Worm (Caenorhabditis elegans) whole organism, L3 larva: ENCODE results near the gene sar-1.

Experiments
- R02D3.7 ChIP-seq: fragments of 150-350 bp; optimal IDR thresholded peaks from 2 replicates; lab custom pipeline; 2014; ENCODE audit warnings: missing biosample characterization, missing genetic modification characterization
- ZK546.5 ChIP-seq: sonication (generic microtip); optimal IDR thresholded peaks from 2 replicates; lab custom pipeline; 2017; ENCODE audit warnings: missing biosample characterization, missing genetic modification characterization
- ama-1 ChIP-seq: fragments of 150-350 bp; optimal IDR thresholded peaks from 2 replicates; lab custom pipeline; 2018
- ceh-28 ChIP-seq: fragments of 150-350 bp; optimal IDR thresholded peaks from 2 replicates; lab custom pipeline; 2014; ENCODE audit warnings: missing biosample characterization, missing genetic modification reagents, missing genetic modification characterization
- daf-12 ChIP-seq: fragments of 150-350 bp; optimal IDR thresholded peaks from 2 replicates; lab custom pipeline; 2014; ENCODE audit warnings: missing biosample characterization, missing genetic modification reagents, missing genetic modification characterization
- egl-5 ChIP-seq: fragments of 150-350 bp; optimal IDR thresholded peaks from 2 replicates; lab custom pipeline; 2017; ENCODE audit warnings: missing biosample characterization, missing genetic modification reagents, missing genetic modification characterization, inconsistent platforms
- elt-1 ChIP-seq: fragments of 150-350 bp; optimal IDR thresholded peaks from 2 replicates; lab custom pipeline; 2014; ENCODE audit warnings: missing biosample characterization, missing genetic modification characterization
- elt-2 ChIP-seq: sonication (generic microtip); optimal IDR thresholded peaks from 2 replicates; lab custom pipeline; 2016; ENCODE audit warnings: missing genetic modification reagents, mild to moderate bottlenecking, missing genetic modification characterization, missing compliant biosample characterization
- elt-3 ChIP-seq, 3 experiments: fragments of 150-350 bp in 1 of 3; sonication (generic microtip) in 2 of 3; optimal IDR thresholded peaks; 2 replicates in 2 of 3; 4 replicates in 1 of 3; lab custom pipeline; 2014 to 2017; ENCODE audit warnings: missing biosample characterization in 3 of 3, missing genetic modification characterization in 3 of 3
- fkh-10 ChIP-seq: sonication (generic microtip); optimal IDR thresholded peaks from 2 replicates; lab custom pipeline; 2017; ENCODE audit warnings: missing biosample characterization, missing genetic modification reagents, missing genetic modification characterization
- fkh-2 ChIP-seq: fragments of 150-350 bp; optimal IDR thresholded peaks from 2 replicates; lab custom pipeline; 2014; ENCODE audit warnings: missing biosample characterization, missing genetic modification reagents, missing genetic modification characterization
- fos-1 ChIP-seq: fragments of 150-350 bp; optimal IDR thresholded peaks from 2 replicates; lab custom pipeline; 2014; ENCODE audit warnings: missing biosample characterization, missing genetic modification characterization
- jun-1 ChIP-seq: fragments of 150-350 bp; optimal IDR thresholded peaks from 2 replicates; lab custom pipeline; 2014; ENCODE audit warnings: missing biosample characterization, missing genetic modification reagents, missing genetic modification characterization
- lin-39 ChIP-seq: fragments of 150-350 bp; optimal IDR thresholded peaks from 2 replicates; lab custom pipeline; 2018; ENCODE audit warnings: missing biosample characterization, missing genetic modification reagents, missing genetic modification characterization
- lsy-12 ChIP-seq: sonication (generic microtip); optimal IDR thresholded peaks from 2 replicates; lab custom pipeline; 2016; ENCODE audit warnings: mild to moderate bottlenecking, missing genetic modification characterization, missing compliant biosample characterization
- mdl-1 ChIP-seq: fragments of 150-350 bp; optimal IDR thresholded peaks from 2 replicates; lab custom pipeline; 2014; ENCODE audit warnings: missing biosample characterization, missing genetic modification characterization
- mml-1 ChIP-seq: fragments of 150-350 bp; sonication (generic microtip); optimal IDR thresholded peaks from 3 replicates; lab custom pipeline; 2014; ENCODE audit warnings: missing biosample characterization, missing genetic modification characterization
- nhr-11 ChIP-seq: fragments of 150-350 bp; optimal IDR thresholded peaks from 2 replicates; lab custom pipeline; 2014; ENCODE audit warnings: missing biosample characterization, missing genetic modification characterization
- nhr-12 ChIP-seq: fragments of 150-350 bp; optimal IDR thresholded peaks from 2 replicates; lab custom pipeline; 2014; ENCODE audit warnings: missing biosample characterization, missing genetic modification characterization
- nhr-23 ChIP-seq: fragments of 150-350 bp; optimal IDR thresholded peaks from 2 replicates; lab custom pipeline; 2014; ENCODE audit warnings: missing biosample characterization, missing genetic modification reagents, missing genetic modification characterization
- nhr-237 ChIP-seq: fragments of 150-350 bp; optimal IDR thresholded peaks from 2 replicates; lab custom pipeline; 2014; ENCODE audit warnings: missing biosample characterization, missing genetic modification characterization
- nhr-25 ChIP-seq: sonication (generic microtip); optimal IDR thresholded peaks from 2 replicates; lab custom pipeline; 2017; ENCODE audit warnings: missing biosample characterization, missing genetic modification characterization
- nhr-43 ChIP-seq: sonication (generic microtip); optimal IDR thresholded peaks from 2 replicates; lab custom pipeline; 2016; ENCODE audit warnings: mild to moderate bottlenecking, missing genetic modification characterization, missing compliant biosample characterization; ENCODE audit not compliant: poor library complexity, severe bottlenecking
- nhr-76 ChIP-seq: fragments of 150-350 bp; sonication (generic microtip); optimal IDR thresholded peaks from 5 replicates; lab custom pipeline; 2014; ENCODE audit warnings: missing biosample characterization, missing genetic modification characterization
- nhr-77 ChIP-seq: fragments of 150-350 bp; optimal IDR thresholded peaks from 2 replicates; lab custom pipeline; 2014; ENCODE audit warnings: missing biosample characterization, missing genetic modification characterization
- pha-4 ChIP-seq: fragments of 150-350 bp; optimal IDR thresholded peaks from 2 replicates; lab custom pipeline; 2014; ENCODE audit warnings: missing biosample characterization, missing genetic modification reagents, missing genetic modification characterization
- pqm-1 ChIP-seq: fragments of 150-350 bp; optimal IDR thresholded peaks from 2 replicates; lab custom pipeline; 2017; ENCODE audit warnings: missing biosample characterization, missing genetic modification characterization, inconsistent platforms
- unc-39 ChIP-seq: sonication (generic microtip); optimal IDR thresholded peaks from 4 replicates; lab custom pipeline; 2017; ENCODE audit warnings: missing biosample characterization, missing genetic modification characterization
- unc-62 ChIP-seq: fragments of 150-350 bp; sonication (generic microtip); optimal IDR thresholded peaks from 4 replicates; lab custom pipeline; 2014; ENCODE audit warnings: missing biosample characterization, missing genetic modification reagents, missing genetic modification characterization
- zag-1 ChIP-seq: fragments of 150-350 bp; optimal IDR thresholded peaks from 2 replicates; lab custom pipeline; 2014; ENCODE audit warnings: missing biosample characterization, missing genetic modification characterization
- ztf-11 ChIP-seq: fragments of 150-350 bp; optimal IDR thresholded peaks from 2 replicates; lab custom pipeline; 2014; ENCODE audit warnings: missing biosample characterization, missing genetic modification characterization
- ztf-4 ChIP-seq: fragments of 150-350 bp; optimal IDR thresholded peaks from 2 replicates; lab custom pipeline; 2014; ENCODE audit warnings: missing biosample characterization, missing genetic modification characterization

sar-1 gene

DNA sequence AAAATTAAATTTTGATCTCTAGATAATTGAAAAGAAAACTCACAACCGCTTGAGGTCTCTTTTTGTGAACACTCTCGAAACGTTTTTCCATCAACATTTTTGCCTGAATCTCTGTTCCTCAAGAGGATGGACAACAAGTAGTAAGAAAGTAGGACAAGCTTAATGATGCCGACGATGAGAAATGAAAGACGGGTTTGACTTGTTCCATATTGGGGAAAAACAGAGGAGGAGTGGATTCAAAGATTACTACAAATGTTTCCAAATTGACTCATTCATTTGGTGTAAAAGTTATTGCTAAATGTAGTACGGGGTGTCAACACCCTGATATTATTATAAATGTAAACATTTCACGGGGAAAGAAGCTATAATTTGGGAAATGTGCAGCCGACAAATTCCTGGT lies 19.9 kb upstream of the sar-1 start, which contains the start of gene ZK185.4:
Gene ZK185.4 (minus strand): TSS at position 101 of the 400 bp plus-strand sequence.
- TF ChIP-seq lin-39 (tag; lab: Kevin White, UChicago) (no peak), egl-5 (tag; lab: Kevin White, UChicago) (no peak), nhr-77 (tag; lab: Kevin White, UChicago) (no peak), elt-1 (tag; lab: Kevin White, UChicago) (no peak), ztf-11 (no peak), mml-1 (tag; lab: Kevin White, UChicago) (no peak), daf-12 (tag; lab: Kevin White, UChicago) (no peak), nhr-25 (tag; lab: Kevin White, UChicago) (no peak), lsy-12 (tag; lab: Kevin White, UChicago) (no peak), nhr-23 (no peak), jun-1 (tag; lab: Kevin White, UChicago) (no peak), pqm-1 (tag; lab: Kevin White, UChicago) (no peak), fkh-10 (no peak), ZK546.5 (tag; lab: Kevin White, UChicago) (no peak), nhr-12 (no peak)

- no peak for TF ChIP-seq unc-39 (tag; lab: Kevin White, UChicago)
- peak; percentile 85 for TF ChIP-seq elt-2
- peak; percentile 38 for TF ChIP-seq ceh-28 (tag; lab: Kevin White, UChicago)
- TF ChIP-seq elt-1 (tag; lab: Kevin White, UChicago) = no peak
- TF ChIP-seq egl-5 (tag; lab: Kevin White, UChicago) = no peak
- no peak for TF ChIP-seq nhr-76 (tag; lab: Kevin White, UChicago)
- TF ChIP-seq pqm-1 (tag; lab: Kevin White, UChicago) = peak; percentile 98
- TF ChIP-seq nhr-23 = no peak
- no peak for TF ChIP-seq fos-1 (tag; lab: Kevin White, UChicago)
- TF ChIP-seq elt-3 (tag; optimal IDR thresholded peaks at IDR 0.05; lab: Kevin White, UChicago) = peak in 1 of 3 experiments; percentile 11
Observed at ce11 chrIV:4530170-4530569, 17.1 kb upstream of the sar-1 start, which contains the start of gene ZK185.3. TSS of gene ZK185.3 (minus strand) at chrIV:4530432.

DNA sequence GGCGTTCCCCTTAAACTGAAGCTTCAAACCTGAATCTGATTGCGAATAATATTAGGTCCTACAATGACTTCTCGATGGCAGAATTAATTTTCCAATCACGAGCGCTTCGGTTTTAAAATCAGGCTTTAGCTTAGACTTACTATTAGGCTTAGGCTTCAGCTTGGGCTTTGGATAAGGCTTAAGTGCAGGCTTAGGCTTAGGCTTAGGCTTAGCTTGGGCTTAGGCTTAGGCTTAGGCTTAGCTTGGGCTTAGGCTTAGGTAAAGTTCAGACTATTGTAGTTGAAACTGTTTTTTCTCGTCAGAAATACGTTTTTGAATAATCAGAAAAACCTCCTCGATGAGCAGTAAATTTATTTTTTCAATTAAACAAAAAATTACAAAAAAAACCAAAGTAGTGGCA lies 13.6 kb upstream of the sar-1 start:
- TF ChIP-seq nhr-11 (tag; lab: Kevin White, UChicago) (no peak), ztf-4 (tag; lab: Kevin White, UChicago) (no peak), nhr-43 (no peak), ama-1 (lab: Kevin White, UChicago) (no peak)

- TF ChIP-seq R02D3.7 (tag; lab: Kevin White, UChicago) (no peak), nhr-43 (peak; percentile 79), unc-62 (GFP tag; lab: Kevin White, UChicago) (no peak), elt-3 (tag; optimal IDR thresholded peaks at IDR 0.05; lab: Kevin White, UChicago) (peak in 1 of 3 experiments; percentile 20), lin-39 (tag; lab: Kevin White, UChicago) (no peak), egl-5 (tag; lab: Kevin White, UChicago) (no peak), zag-1 (tag; lab: Kevin White, UChicago) (no peak), fkh-2 (tag; lab: Kevin White, UChicago) (no peak)
Observed at ce11 chrIV:4526028-4526427, 12.9 kb upstream of the sar-1 start.

- TF ChIP-seq pha-4 (tag; lab: Kevin White, UChicago) = no peak
- TF ChIP-seq ama-1 (lab: Kevin White, UChicago) = no peak
- TF ChIP-seq elt-3 (tag; optimal IDR thresholded peaks at IDR 0.05; lab: Kevin White, UChicago) = no peak
- TF ChIP-seq mdl-1 = no peak
- TF ChIP-seq fkh-2 (tag; lab: Kevin White, UChicago) = no peak
- TF ChIP-seq mml-1 (tag; lab: Kevin White, UChicago) = no peak
- TF ChIP-seq elt-2 = no peak
- TF ChIP-seq lin-39 (tag; lab: Kevin White, UChicago) = no peak
- TF ChIP-seq R02D3.7 (tag; lab: Kevin White, UChicago) = no peak
- no peak for TF ChIP-seq elt-1 (tag; lab: Kevin White, UChicago)
- TF ChIP-seq nhr-237 (tag; lab: Kevin White, UChicago) = no peak
- no peak for TF ChIP-seq pqm-1 (tag; lab: Kevin White, UChicago)
- TF ChIP-seq ztf-4 (tag; lab: Kevin White, UChicago) = no peak
Observed at ce11 chrIV:4524943-4525342, 11.8 kb upstream of the sar-1 start, which contains the start of gene ZK180.6. TSS of gene ZK180.6 (minus strand) at chrIV:4525043.
